Fruit fly (Drosophila melanogaster) whole organism, embryonic: ENCODE measurements around the gene wrm2.

ENCODE experiments used
- Bdp1 ChIP-seq: fragments of 200-800 bp; sonication (Bioruptor generic); optimal IDR thresholded peaks from 3 replicates; lab custom pipeline; 2016; ENCODE audit warnings: missing biosample characterization, missing genetic modification characterization
- BtbVII ChIP-seq: fragments of 200-800 bp; sonication (Bioruptor generic); optimal IDR thresholded peaks from 3 replicates; lab custom pipeline; 2017; ENCODE audit warnings: missing biosample characterization, mild to moderate bottlenecking, missing genetic modification characterization
- CG10543 ChIP-seq: fragments of 200-800 bp; sonication (Bioruptor generic); optimal IDR thresholded peaks from 3 replicates; lab custom pipeline; 2017; ENCODE audit warnings: missing biosample characterization, mild to moderate bottlenecking, missing genetic modification characterization, moderate library complexity
- CG11093 ChIP-seq: fragments of 200-800 bp; sonication (Bioruptor generic); IDR thresholded peaks from 3 replicates; pipeline ENCODE4 v1.3.6; 2022; ENCODE audit warnings: missing biosample characterization, missing genetic modification characterization
- CG11247 ChIP-seq: fragments of 200-800 bp; sonication (Bioruptor generic); IDR thresholded peaks from 2 replicates; pipeline ENCODE4 v1.3.6; 2022; ENCODE audit warnings: missing biosample characterization, missing genetic modification characterization
- CG13287 ChIP-seq: fragments of 200-800 bp; sonication (Bioruptor generic); IDR thresholded peaks from 2 replicates; pipeline ENCODE4 v1.3.6; 2022; ENCODE audit warnings: missing biosample characterization, missing genetic modification characterization; ENCODE audit not compliant: partially characterized antibody
- CG14014 ChIP-seq: fragments of 200-800 bp; sonication (Bioruptor generic); IDR thresholded peaks from 2 replicates; pipeline ENCODE4 v1.3.6; 2022; ENCODE audit warnings: missing biosample characterization, missing genetic modification characterization
- CG14050 ChIP-seq: fragments of 200-800 bp; sonication (Bioruptor generic); IDR thresholded peaks from 3 replicates; pipeline ENCODE4 v1.3.6; 2022; ENCODE audit warnings: missing biosample characterization, missing genetic modification characterization
- CG15011 ChIP-seq: fragments of 200-800 bp; sonication (Bioruptor generic); optimal IDR thresholded peaks from 3 replicates; lab custom pipeline; 2018; ENCODE audit warnings: missing biosample characterization, mild to moderate bottlenecking, missing genetic modification characterization
- CG16779 ChIP-seq: fragments of 200-800 bp; sonication (Bioruptor generic); IDR thresholded peaks from 2 replicates; pipeline ENCODE4 v1.3.6; 2022; ENCODE audit warnings: missing biosample characterization, missing genetic modification characterization
- CG17186 ChIP-seq: fragments of 200-800 bp; sonication (Bioruptor generic); optimal IDR thresholded peaks from 3 replicates; lab custom pipeline; 2017; ENCODE audit warnings: missing biosample characterization, missing genetic modification reagents, missing genetic modification characterization
- CG17802 ChIP-seq: fragments of 200-800 bp; sonication (Bioruptor generic); optimal IDR thresholded peaks from 2 replicates; lab custom pipeline; 2018; ENCODE audit warnings: missing biosample characterization, mild to moderate bottlenecking, missing genetic modification characterization, moderate library complexity
- CG2202 ChIP-seq: fragments of 200-800 bp; sonication (Bioruptor generic); optimal IDR thresholded peaks from 2 replicates; lab custom pipeline; 2018; ENCODE audit warnings: missing biosample characterization, mild to moderate bottlenecking, missing genetic modification characterization
- CG2678 ChIP-seq: fragments of 200-800 bp; sonication (Bioruptor generic); optimal IDR thresholded peaks from 3 replicates; lab custom pipeline; 2019; ENCODE audit warnings: missing biosample characterization, mild to moderate bottlenecking, missing genetic modification characterization, moderate library complexity
- CG30020 ChIP-seq: fragments of 200-800 bp; optimal IDR thresholded peaks from 2 replicates; lab custom pipeline; 2019; ENCODE audit warnings: missing biosample characterization, mild to moderate bottlenecking, missing genetic modification characterization, moderate library complexity
- CG3995 ChIP-seq: fragments of 200-800 bp; sonication (Bioruptor generic); optimal IDR thresholded peaks from 3 replicates; lab custom pipeline; 2016; ENCODE audit warnings: missing biosample characterization, missing genetic modification characterization
- CG4328 ChIP-seq: fragments of 200-800 bp; sonication (Bioruptor generic); optimal IDR thresholded peaks from 3 replicates; lab custom pipeline; 2017; ENCODE audit warnings: missing biosample characterization, missing genetic modification reagents, missing genetic modification characterization
- CG5245 ChIP-seq: fragments of 200-800 bp; sonication (Bioruptor generic); optimal IDR thresholded peaks from 3 replicates; lab custom pipeline; 2016; ENCODE audit warnings: missing biosample characterization, missing genetic modification characterization
- CG6175 ChIP-seq: fragments of 200-800 bp; sonication (Bioruptor generic); IDR thresholded peaks from 3 replicates; pipeline ENCODE4 v1.3.6; 2022; ENCODE audit warnings: missing biosample characterization, missing genetic modification characterization
- CG6765 ChIP-seq: fragments of 200-800 bp; sonication (Bioruptor generic); optimal IDR thresholded peaks from 3 replicates; lab custom pipeline; 2017; ENCODE audit warnings: missing biosample characterization, mild to moderate bottlenecking, missing genetic modification characterization
- CG6791 ChIP-seq: fragments of 200-800 bp; sonication (Bioruptor generic); IDR thresholded peaks from 3 replicates; pipeline ENCODE4 v1.3.6; 2022; ENCODE audit warnings: missing biosample characterization, missing genetic modification characterization; ENCODE audit not compliant: partially characterized antibody
- CG6854 ChIP-seq: fragments of 200-800 bp; sonication (Bioruptor generic); optimal IDR thresholded peaks from 3 replicates; lab custom pipeline; 2017; ENCODE audit warnings: missing biosample characterization, mild to moderate bottlenecking, missing genetic modification characterization
- CG7928 ChIP-seq: fragments of 200-800 bp; sonication (Bioruptor generic); optimal IDR thresholded peaks from 2 replicates; lab custom pipeline; 2017; ENCODE audit warnings: missing biosample characterization, mild to moderate bottlenecking, missing genetic modification characterization
- CG7963 ChIP-seq: fragments of 200-800 bp; sonication (Bioruptor generic); IDR thresholded peaks from 3 replicates; pipeline ENCODE4 v1.3.6; 2022; ENCODE audit warnings: missing biosample characterization, missing genetic modification characterization; ENCODE audit not compliant: partially characterized antibody
- CG9215 ChIP-seq: fragments of 200-800 bp; sonication (Bioruptor generic); IDR thresholded peaks from 2 replicates; pipeline ENCODE4 v1.3.6; 2022; ENCODE audit warnings: missing biosample characterization, missing genetic modification characterization
- Dll ChIP-seq: fragments of 200-800 bp; sonication (Bioruptor generic); IDR thresholded peaks from 4 replicates; pipeline ENCODE4 v1.3.6; 2022; ENCODE audit warnings: missing biosample characterization, missing genetic modification characterization; ENCODE audit not compliant: partially characterized antibody
- E2f1 ChIP-seq: fragments of 200-800 bp; sonication (Bioruptor generic); IDR thresholded peaks from 2 replicates; pipeline ENCODE4 v1.3.6; 2022; ENCODE audit warnings: missing biosample characterization, missing genetic modification characterization
- Ets97D ChIP-seq: fragments of 200-800 bp; sonication (Bioruptor generic); optimal IDR thresholded peaks from 3 replicates; lab custom pipeline; 2016; ENCODE audit warnings: missing biosample characterization, missing genetic modification characterization
- H2.0 ChIP-seq: fragments of 200-800 bp; sonication (Bioruptor generic); IDR thresholded peaks from 2 replicates; pipeline ENCODE4 v1.3.6; 2022; ENCODE audit warnings: missing biosample characterization, missing genetic modification characterization
- HLH4C ChIP-seq: fragments of 200-800 bp; sonication (Bioruptor generic); IDR thresholded peaks from 3 replicates; pipeline ENCODE4 v1.3.6; 2022; ENCODE audit warnings: missing biosample characterization, missing genetic modification characterization; ENCODE audit not compliant: partially characterized antibody
- HmgZ ChIP-seq: fragments of 200-800 bp; sonication (Bioruptor generic); optimal IDR thresholded peaks from 2 replicates; lab custom pipeline; 2018; ENCODE audit warnings: missing biosample characterization, mild to moderate bottlenecking, missing genetic modification characterization
- Pdp1 ChIP-seq, 2 experiments: fragments of 200-800 bp; sonication (Bioruptor generic); optimal IDR thresholded peaks; 3 replicates each; lab custom pipeline; 2016; ENCODE audit warnings: missing biosample characterization in 2 of 2, missing genetic modification characterization in 2 of 2, mild to moderate bottlenecking in 1 of 2, moderate library complexity in 1 of 2
- Poxn ChIP-seq: fragments of 200-800 bp; sonication (Bioruptor generic); IDR thresholded peaks from 2 replicates; pipeline ENCODE4 v1.3.6; 2022; ENCODE audit warnings: missing biosample characterization, missing genetic modification characterization
- Rx ChIP-seq: fragments of 200-800 bp; sonication (Bioruptor generic); IDR thresholded peaks from 2 replicates; pipeline ENCODE4 v1.3.6; 2022; ENCODE audit warnings: missing biosample characterization, missing genetic modification characterization
- crol ChIP-seq: fragments of 200-800 bp; sonication (Bioruptor generic); IDR thresholded peaks from 2 replicates; pipeline ENCODE4 v1.3.6; 2022; ENCODE audit warnings: missing biosample characterization, missing genetic modification characterization
- emc ChIP-seq: fragments of 200-800 bp; sonication (Bioruptor generic); optimal IDR thresholded peaks from 2 replicates; lab custom pipeline; 2016; ENCODE audit warnings: missing biosample characterization, missing genetic modification characterization
- ftz-f1 ChIP-seq: fragments of 200-800 bp; sonication (Bioruptor generic); optimal IDR thresholded peaks from 2 replicates; lab custom pipeline; 2016; ENCODE audit warnings: missing biosample characterization, missing genetic modification characterization
- gcm ChIP-seq: fragments of 200-800 bp; sonication (Bioruptor generic); optimal IDR thresholded peaks from 2 replicates; lab custom pipeline; 2019; ENCODE audit warnings: missing biosample characterization, mild to moderate bottlenecking, missing genetic modification characterization, moderate library complexity
- gt ChIP-seq: fragments of 200-800 bp; sonication (Bioruptor generic); IDR thresholded peaks from 2 replicates; pipeline ENCODE4 v1.3.6; 2022; ENCODE audit warnings: missing biosample characterization, missing genetic modification characterization
- her ChIP-seq: fragments of 200-800 bp; sonication (Bioruptor generic); optimal IDR thresholded peaks from 2 replicates; lab custom pipeline; 2016; ENCODE audit warnings: missing biosample characterization, missing genetic modification characterization
- insv ChIP-seq, 2 experiments: fragments of 200-800 bp; sonication (Bioruptor generic); optimal IDR thresholded peaks; 3 replicates each; lab custom pipeline; 2016 to 2018; ENCODE audit warnings: missing biosample characterization in 2 of 2, missing genetic modification characterization in 2 of 2
- lmd ChIP-seq: fragments of 200-800 bp; sonication (Bioruptor generic); IDR thresholded peaks from 2 replicates; pipeline ENCODE4 v1.3.6; 2022; ENCODE audit warnings: missing biosample characterization, missing genetic modification characterization
- mld ChIP-seq: fragments of 200-800 bp; sonication (Bioruptor generic); IDR thresholded peaks from 3 replicates; pipeline ENCODE4 v1.3.6; 2022; ENCODE audit warnings: missing biosample characterization, missing genetic modification characterization; ENCODE audit not compliant: partially characterized antibody
- odd ChIP-seq: fragments of 200-800 bp; sonication (Bioruptor generic); optimal IDR thresholded peaks from 2 replicates; lab custom pipeline; 2017; ENCODE audit warnings: missing biosample characterization, mild to moderate bottlenecking, missing genetic modification characterization
- otp ChIP-seq: fragments of 200-800 bp; sonication (Bioruptor generic); IDR thresholded peaks from 3 replicates; pipeline ENCODE4, ENCODE4 v1.3.6; 2022; ENCODE audit warnings: missing biosample characterization, missing genetic modification characterization
- phol ChIP-seq: fragments of 200-800 bp; sonication (Bioruptor generic); optimal IDR thresholded peaks from 3 replicates; lab custom pipeline; 2018; ENCODE audit warnings: missing biosample characterization, mild to moderate bottlenecking, missing genetic modification characterization, moderate library complexity
- sens ChIP-seq: fragments of 200-800 bp; sonication (Bioruptor generic); peaks from one replicate; lab custom pipeline; 2016; ENCODE audit warnings: missing biosample characterization, missing genetic modification characterization
- seq ChIP-seq: fragments of 200-800 bp; sonication (Bioruptor generic); IDR thresholded peaks from 2 replicates; pipeline ENCODE4 v1.3.6; 2022; ENCODE audit warnings: missing biosample characterization, missing genetic modification characterization
- slou ChIP-seq: fragments of 200-800 bp; sonication (Bioruptor generic); optimal IDR thresholded peaks from 3 replicates; lab custom pipeline; 2016; ENCODE audit warnings: missing biosample characterization, missing genetic modification characterization
- tna ChIP-seq: fragments of 200-800 bp; sonication (Bioruptor generic); IDR thresholded peaks from 2 replicates; pipeline ENCODE4 v1.3.6; 2022; ENCODE audit warnings: missing biosample characterization, missing genetic modification characterization; ENCODE audit not compliant: partially characterized antibody
- vvl ChIP-seq: fragments of 200-800 bp; sonication (Bioruptor generic); IDR thresholded peaks from 2 replicates; pipeline ENCODE4 v1.3.6; 2022; ENCODE audit warnings: missing biosample characterization, missing genetic modification characterization

wrm2 gene

dm6 chr3L:7339216-7339742 lies 4.3 kb upstream of the wrm2 start, which contains the start of the genes lark and eco (continued):
- peak; percentile 30 for TF ChIP-seq CG30020 (tag; lab: Kevin White, UChicago)
- no peak for TF ChIP-seq CG11093 (GFP tag; lab: Robert Waterston, UW)
- no peak for TF ChIP-seq CG16779
- TF ChIP-seq slou (GFP tag; lab: Kevin White, UChicago): no peak
- TF ChIP-seq CG14014 (GFP tag; lab: Robert Waterston, UW): no peak
- no peak for TF ChIP-seq E2f1 (GFP tag; lab: Robert Waterston, UW)
- no peak for TF ChIP-seq seq (GFP tag; lab: Robert Waterston, UW)
- no peak for TF ChIP-seq mld (GFP tag; lab: Robert Waterston, UW)
- TF ChIP-seq Pdp1 (GFP tag; optimal IDR thresholded peaks at IDR 0.05; lab: Kevin White, UChicago): no peak
- TF ChIP-seq CG6765 (GFP tag; lab: Kevin White, UChicago): no peak
- no peak for TF ChIP-seq CG6791 (GFP tag; lab: Robert Waterston, UW)
- no peak for TF ChIP-seq CG9215
- TF ChIP-seq otp (GFP tag; lab: Robert Waterston, UW): no peak
- no peak for TF ChIP-seq CG10543 (GFP tag; lab: Kevin White, UChicago)
- no peak for TF ChIP-seq emc (GFP tag; lab: Kevin White, UChicago)
- TF ChIP-seq vvl (GFP tag; lab: Robert Waterston, UW): 0 out of 2 replicates have a peak, but pooled peaks have one; percentile 10
- TF ChIP-seq CG2678 (tag; lab: Kevin White, UChicago): no peak
- TF ChIP-seq CG6854 (GFP tag; lab: Kevin White, UChicago): no peak
- no peak for TF ChIP-seq CG14050 (GFP tag; lab: Robert Waterston, UW)
- peak; percentile 25; the same call in 1 of the 2 replicates for TF ChIP-seq CG13287 (GFP tag; lab: Robert Waterston, UW)
- TF ChIP-seq gt (GFP tag; lab: Robert Waterston, UW): no peak
- TF ChIP-seq CG3995 (GFP tag; lab: Kevin White, UChicago): no peak
- no peak for TF ChIP-seq CG2202 (tag; lab: Kevin White, UChicago)
- no peak for TF ChIP-seq CG4328
- no peak for TF ChIP-seq odd
- TF ChIP-seq Rx (GFP tag; lab: Robert Waterston, UW): no peak
- TF ChIP-seq CG11247 (GFP tag; lab: Robert Waterston, UW): no peak
- no peak for TF ChIP-seq crol (GFP tag; lab: Robert Waterston, UW)
- TF ChIP-seq her: no peak
- TF ChIP-seq CG15011 (GFP tag; lab: Kevin White, UChicago): no peak
- peak; percentile 98 for TF ChIP-seq phol
- no peak for TF ChIP-seq CG5245
- TF ChIP-seq CG17186: no peak
- no peak for TF ChIP-seq CG6175 (GFP tag; lab: Robert Waterston, UW)
- no peak for TF ChIP-seq gcm
- no peak for TF ChIP-seq tna
- no peak for TF ChIP-seq ftz-f1 (GFP tag; lab: Kevin White, UChicago)
- no peak for TF ChIP-seq Poxn
- TF ChIP-seq lmd (GFP tag; lab: Robert Waterston, UW): no peak
- no peak for TF ChIP-seq CG7928 (GFP tag; lab: Kevin White, UChicago)
- no peak for TF ChIP-seq Dll
- peak; percentile 18 for TF ChIP-seq BtbVII
- TF ChIP-seq HLH4C: no peak
- no peak for TF ChIP-seq CG7963 (GFP tag; lab: Robert Waterston, UW)
- TF ChIP-seq HmgZ: no peak
- TF ChIP-seq sens (GFP tag; lab: Kevin White, UChicago): peak; percentile 74
- peak; percentile 44 for TF ChIP-seq Ets97D (GFP tag; lab: Kevin White, UChicago)
- TF ChIP-seq CG17802 (tag; lab: Kevin White, UChicago): no peak
- TF ChIP-seq H2.0 (GFP tag; lab: Robert Waterston, UW): no peak
- no peak for TF ChIP-seq insv (GFP tag; optimal IDR thresholded peaks at IDR 0.05; lab: Kevin White, UChicago)
- TF ChIP-seq Bdp1 (GFP tag; lab: Kevin White, UChicago): no peak
